Worm (Caenorhabditis elegans): ENCODE results near the gene F53A2.1.

ce11 chrIII:13272227-13272626 is 52.4 kb downstream of the F53A2.1 start:
- TF ChIP-seq snpc-4 (tag; optimal IDR thresholded peaks at IDR 0.05): no peak
- TF ChIP-seq fkh-10 (GFP tag; optimal IDR thresholded peaks at IDR 0.05): no peak
- no peak for TF ChIP-seq unc-62 (GFP tag; optimal IDR thresholded peaks at IDR 0.05)
- no peak for TF ChIP-seq jun-1 (tag; optimal IDR thresholded peaks at IDR 0.05)
- no peak for TF ChIP-seq ceh-82 (tag; optimal IDR thresholded peaks at IDR 0.05)
- TF ChIP-seq fos-1 (tag; optimal IDR thresholded peaks at IDR 0.05): no peak
- TF ChIP-seq nhr-28 (tag; optimal IDR thresholded peaks at IDR 0.05): no peak
- TF ChIP-seq unc-39 (tag; optimal IDR thresholded peaks at IDR 0.05): no peak

All from whole organism, L3 larva.